Worm (Caenorhabditis elegans) whole organism, L3 larva: ENCODE data around the gene oxi-1.

Experiments
- R02D3.7 ChIP-seq: fragments of 150-350 bp; optimal IDR thresholded peaks from 2 replicates; lab custom pipeline; 2014; ENCODE audit warnings: missing biosample characterization, missing genetic modification characterization
- aly-2 ChIP-seq: fragments of 150-350 bp; optimal IDR thresholded peaks from 2 replicates; lab custom pipeline; 2014; ENCODE audit warnings: missing biosample characterization, missing genetic modification characterization
- ama-1 ChIP-seq: fragments of 150-350 bp; optimal IDR thresholded peaks from 2 replicates; lab custom pipeline; 2018
- ceh-16 ChIP-seq: sonication (generic microtip); optimal IDR thresholded peaks from 2 replicates; lab custom pipeline; 2017; ENCODE audit warnings: missing biosample characterization, missing genetic modification characterization
- ceh-82 ChIP-seq: fragments of 150-350 bp; optimal IDR thresholded peaks from 2 replicates; lab custom pipeline; 2014; ENCODE audit warnings: missing biosample characterization, missing genetic modification characterization
- ceh-9 ChIP-seq: sonication (generic microtip); optimal IDR thresholded peaks from 2 replicates; lab custom pipeline; 2018; ENCODE audit warnings: missing biosample characterization, missing genetic modification characterization
- egl-5 ChIP-seq: fragments of 150-350 bp; optimal IDR thresholded peaks from 2 replicates; lab custom pipeline; 2017; ENCODE audit warnings: missing biosample characterization, missing genetic modification reagents, missing genetic modification characterization, inconsistent platforms
- elt-1 ChIP-seq: fragments of 150-350 bp; optimal IDR thresholded peaks from 2 replicates; lab custom pipeline; 2014; ENCODE audit warnings: missing biosample characterization, missing genetic modification characterization
- elt-2 ChIP-seq: sonication (generic microtip); optimal IDR thresholded peaks from 2 replicates; lab custom pipeline; 2016; ENCODE audit warnings: missing genetic modification reagents, mild to moderate bottlenecking, missing genetic modification characterization, missing compliant biosample characterization
- elt-3 ChIP-seq, 3 experiments: fragments of 150-350 bp in 1 of 3; sonication (generic microtip) in 2 of 3; optimal IDR thresholded peaks; 2 replicates in 2 of 3; 4 replicates in 1 of 3; lab custom pipeline; 2014 to 2017; ENCODE audit warnings: missing biosample characterization in 3 of 3, missing genetic modification characterization in 3 of 3
- fkh-10 ChIP-seq: sonication (generic microtip); optimal IDR thresholded peaks from 2 replicates; lab custom pipeline; 2017; ENCODE audit warnings: missing biosample characterization, missing genetic modification reagents, missing genetic modification characterization
- fos-1 ChIP-seq: fragments of 150-350 bp; optimal IDR thresholded peaks from 2 replicates; lab custom pipeline; 2014; ENCODE audit warnings: missing biosample characterization, missing genetic modification characterization
- jun-1 ChIP-seq: fragments of 150-350 bp; optimal IDR thresholded peaks from 2 replicates; lab custom pipeline; 2014; ENCODE audit warnings: missing biosample characterization, missing genetic modification reagents, missing genetic modification characterization
- lin-15B ChIP-seq: fragments of 150-350 bp; optimal IDR thresholded peaks from 2 replicates; lab custom pipeline; 2014; ENCODE audit warnings: missing biosample characterization, missing genetic modification characterization
- lin-39 ChIP-seq: fragments of 150-350 bp; optimal IDR thresholded peaks from 2 replicates; lab custom pipeline; 2018; ENCODE audit warnings: missing biosample characterization, missing genetic modification reagents, missing genetic modification characterization
- mdl-1 ChIP-seq: fragments of 150-350 bp; optimal IDR thresholded peaks from 2 replicates; lab custom pipeline; 2014; ENCODE audit warnings: missing biosample characterization, missing genetic modification characterization
- mml-1 ChIP-seq: fragments of 150-350 bp; sonication (generic microtip); optimal IDR thresholded peaks from 3 replicates; lab custom pipeline; 2014; ENCODE audit warnings: missing biosample characterization, missing genetic modification characterization
- nfya-1 ChIP-seq: sonication (generic microtip); optimal IDR thresholded peaks from 2 replicates; lab custom pipeline; 2017; ENCODE audit warnings: missing genetic modification characterization, mild to moderate bottlenecking, missing compliant biosample characterization, antibody characterized with exemption, moderate library complexity; ENCODE audit not compliant: insufficient read depth
- nhr-23 ChIP-seq: fragments of 150-350 bp; optimal IDR thresholded peaks from 2 replicates; lab custom pipeline; 2014; ENCODE audit warnings: missing biosample characterization, missing genetic modification reagents, missing genetic modification characterization
- nhr-28 ChIP-seq: fragments of 150-350 bp; optimal IDR thresholded peaks from 2 replicates; lab custom pipeline; 2014; ENCODE audit warnings: missing biosample characterization, missing genetic modification characterization
- pha-4 ChIP-seq: fragments of 150-350 bp; optimal IDR thresholded peaks from 2 replicates; lab custom pipeline; 2014; ENCODE audit warnings: missing biosample characterization, missing genetic modification reagents, missing genetic modification characterization
- skn-1 ChIP-seq: fragments of 150-350 bp; optimal IDR thresholded peaks from 2 replicates; lab custom pipeline; 2014; ENCODE audit warnings: missing biosample characterization, missing genetic modification characterization
- snpc-4 ChIP-seq: fragments of 150-350 bp; optimal IDR thresholded peaks from 2 replicates; lab custom pipeline; 2014; ENCODE audit warnings: missing biosample characterization, missing genetic modification characterization
- tbx-2 ChIP-seq: sonication (generic microtip); optimal IDR thresholded peaks from 2 replicates; lab custom pipeline; 2016; ENCODE audit warnings: mild to moderate bottlenecking, missing genetic modification characterization, missing compliant biosample characterization
- unc-39 ChIP-seq: sonication (generic microtip); optimal IDR thresholded peaks from 4 replicates; lab custom pipeline; 2017; ENCODE audit warnings: missing biosample characterization, missing genetic modification characterization
- unc-62 ChIP-seq: fragments of 150-350 bp; sonication (generic microtip); optimal IDR thresholded peaks from 4 replicates; lab custom pipeline; 2014; ENCODE audit warnings: missing biosample characterization, missing genetic modification reagents, missing genetic modification characterization
- zag-1 ChIP-seq: fragments of 150-350 bp; optimal IDR thresholded peaks from 2 replicates; lab custom pipeline; 2014; ENCODE audit warnings: missing biosample characterization, missing genetic modification characterization
- ztf-4 ChIP-seq: fragments of 150-350 bp; optimal IDR thresholded peaks from 2 replicates; lab custom pipeline; 2014; ENCODE audit warnings: missing biosample characterization, missing genetic modification characterization

The oxi-1 gene

ce11 chrIII:10907678-10908217 lies 49.7 kb downstream of the oxi-1 start:
- peak; percentile 77 for TF ChIP-seq elt-1 (tag; lab: Kevin White, UChicago)
- TF ChIP-seq mml-1 (tag; lab: Kevin White, UChicago): no peak
- no peak for TF ChIP-seq snpc-4 (tag; lab: Kevin White, UChicago)
- TF ChIP-seq unc-62 (GFP tag; lab: Kevin White, UChicago): no peak

ce11 chrIII:10908543-10908942 lies 50.5 kb downstream of the oxi-1 start:
- TF ChIP-seq zag-1 (tag; lab: Kevin White, UChicago) (no peak), elt-3 (tag; optimal IDR thresholded peaks at IDR 0.05; lab: Kevin White, UChicago) (no peak), elt-1 (tag; lab: Kevin White, UChicago) (peak; percentile 16)

ce11 chrIII:10909166-10909565 lies 51.1 kb downstream of the oxi-1 start:
- TF ChIP-seq aly-2 (tag; lab: Kevin White, UChicago) (no peak), unc-39 (no peak), skn-1 (tag; lab: Kevin White, UChicago) (no peak), fkh-10 (GFP tag; lab: Kevin White, UChicago) (no peak), lin-15B (no peak), lin-39 (tag; lab: Kevin White, UChicago) (no peak), unc-62 (GFP tag; lab: Kevin White, UChicago) (no peak), ceh-82 (tag; lab: Kevin White, UChicago) (no peak), jun-1 (tag; lab: Kevin White, UChicago) (no peak), egl-5 (no peak), ztf-4 (tag; lab: Kevin White, UChicago) (no peak), nfya-1 (tag; lab: Kevin White, UChicago) (no peak), nhr-28 (tag; lab: Kevin White, UChicago) (no peak), ceh-16 (tag; lab: Kevin White, UChicago) (no peak)

ce11 chrIII:10911160-10911559 lies 53.1 kb downstream of the oxi-1 start, which contains the start of gene cut-6:
cut-6 (plus strand) TSS chrIII:10911460.
- TF ChIP-seq nhr-23 (peak; percentile 6), ceh-16 (tag; lab: Kevin White, UChicago) (no peak), unc-39 (no peak), ceh-9 (tag; lab: Kevin White, UChicago) (no peak), mdl-1 (tag; lab: Kevin White, UChicago) (no peak)

- TF ChIP-seq nfya-1 (tag; lab: Kevin White, UChicago) (no peak), lin-39 (tag; lab: Kevin White, UChicago) (no peak), pha-4 (no peak), fos-1 (tag; lab: Kevin White, UChicago) (no peak), R02D3.7 (tag; lab: Kevin White, UChicago) (no peak), tbx-2 (tag; lab: Kevin White, UChicago) (no peak), ama-1 (lab: Kevin White, UChicago) (no peak), elt-1 (tag; lab: Kevin White, UChicago) (no peak), elt-2 (no peak)
Observed at ce11 chrIII:10914971-10915370, 56.9 kb downstream of the oxi-1 start.
